Fruit fly (Drosophila melanogaster): ENCODE data around the gene CASK.

The CASK gene

DNA sequence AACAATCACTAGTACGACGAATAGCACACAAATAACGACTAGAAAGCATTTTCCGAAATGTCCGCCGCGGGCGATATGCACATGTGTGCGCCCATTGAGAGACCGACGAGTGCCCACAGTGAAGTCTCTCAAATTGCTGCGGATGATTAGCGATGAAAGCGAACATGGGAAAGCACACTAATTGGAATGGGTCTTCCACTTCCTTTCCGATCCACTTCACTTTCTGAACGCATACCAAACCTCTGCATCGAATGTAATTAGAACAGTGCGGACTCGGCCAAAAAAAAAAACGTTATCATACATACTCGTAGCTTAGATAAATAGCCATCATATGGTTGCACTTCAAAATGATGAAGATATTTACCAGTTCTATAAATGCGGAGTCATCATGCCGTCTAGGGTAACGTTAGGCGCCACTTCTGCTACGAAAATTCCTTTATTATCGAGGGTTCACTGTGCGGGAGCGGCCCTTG lies 27.6 kb upstream of the CASK start (continued):
- TF ChIP-seq CG6808 (GFP tag; optimal IDR thresholded peaks at IDR 0.05) (peak; percentile 34), fd85E (GFP tag; optimal IDR thresholded peaks at IDR 0.05) (no peak), acj6 (GFP tag; optimal IDR thresholded peaks at IDR 0.05) (no peak), achi (GFP tag; optimal IDR thresholded peaks at IDR 0.05) (peak; percentile 56), Hr38 (GFP tag; optimal IDR thresholded peaks at IDR 0.05) (no peak), svp (GFP tag) (peak; percentile 71), dsx (GFP tag; optimal IDR thresholded peaks at IDR 0.05; ENCODE audit: poor library complexity, severe bottlenecking) (no peak), salr (GFP tag; optimal IDR thresholded peaks at IDR 0.05) (peak in 1 of 2 experiments; percentile 55), CG6163 (GFP tag; IDR thresholded peaks at IDR 0.05) (0 out of 3 replicates have a peak, but pooled peaks have one; percentile 45), dac (GFP tag; optimal IDR thresholded peaks at IDR 0.05) (peak; percentile 9), Sox14 (GFP tag; optimal IDR thresholded peaks at IDR 0.05) (peak; percentile 58), topi (GFP tag; optimal IDR thresholded peaks at IDR 0.05) (peak; percentile 10), Met (GFP tag; optimal IDR thresholded peaks at IDR 0.05) (peak; percentile 13), Gug (GFP tag; IDR thresholded peaks at IDR 0.05) (0 out of 2 replicates have a peak, but pooled peaks have one; percentile 48), Lpt (GFP tag; optimal IDR thresholded peaks at IDR 0.05) (no peak), Eip78C (GFP tag) (peak; percentile 74), OdsH (GFP tag; optimal IDR thresholded peaks at IDR 0.05) (peak; percentile 28), CG15336 (GFP tag; IDR thresholded peaks at IDR 0.05) (peak; percentile 53), CG32006 (GFP tag; optimal IDR thresholded peaks at IDR 0.05) (peak; percentile 73)

DNA sequence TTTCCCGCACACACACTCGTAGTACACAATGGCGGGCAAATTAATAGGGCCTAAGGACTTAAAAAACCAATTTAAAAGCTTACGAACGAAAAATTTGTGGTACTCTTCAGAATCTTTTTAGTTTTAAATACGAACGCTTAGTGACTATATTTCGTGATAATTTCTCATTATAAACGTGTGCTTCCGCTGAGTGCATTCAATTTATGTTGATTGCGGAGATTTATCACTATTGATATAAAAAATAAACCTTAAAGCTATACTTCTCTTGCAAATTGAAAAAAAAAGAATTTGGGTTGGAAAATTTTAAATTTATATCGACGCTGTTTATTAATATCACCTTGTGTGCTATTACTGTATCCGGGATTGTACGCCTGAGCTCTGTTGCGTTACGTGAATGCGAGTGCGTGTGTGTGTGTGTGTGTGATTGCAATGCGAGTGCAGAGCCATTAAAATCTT lies 26.5 kb upstream of the CASK start:
- TF ChIP-seq esn (GFP tag; optimal IDR thresholded peaks at IDR 0.05): peak; percentile 98
- peak; percentile 17 for TF ChIP-seq Hr38 (GFP tag; optimal IDR thresholded peaks at IDR 0.05)
- peak; percentile 88 for TF ChIP-seq eg (GFP tag; IDR thresholded peaks at IDR 0.05)
- TF ChIP-seq Blimp-1 (GFP tag; optimal IDR thresholded peaks at IDR 0.05): peak; percentile 91
- peak; percentile 93 for TF ChIP-seq vri (GFP tag; optimal IDR thresholded peaks at IDR 0.05)
- peak; percentile 95 for TF ChIP-seq Hr4 (GFP tag; optimal IDR thresholded peaks at IDR 0.05)
- peak; percentile 47 to 97 for TF ChIP-seq salr (GFP tag; optimal IDR thresholded peaks at IDR 0.05)
- peak; percentile 94 for TF ChIP-seq CG10631 (GFP tag; optimal IDR thresholded peaks at IDR 0.05)
- TF ChIP-seq Gug (GFP tag; IDR thresholded peaks at IDR 0.05): peak; percentile 88
- peak; percentile 94 for TF ChIP-seq fd59A (GFP tag; optimal IDR thresholded peaks at IDR 0.05)
- TF ChIP-seq fd85E (GFP tag; optimal IDR thresholded peaks at IDR 0.05): peak; percentile 80
- TF ChIP-seq cyc (GFP tag; optimal IDR thresholded peaks at IDR 0.05): peak; percentile 94
- TF ChIP-seq Sox15 (GFP tag; optimal IDR thresholded peaks at IDR 0.05): peak; percentile 93
- TF ChIP-seq pdm3 (GFP tag; optimal IDR thresholded peaks at IDR 0.05): peak; percentile 95
- TF ChIP-seq Hr39 (GFP tag; optimal IDR thresholded peaks at IDR 0.05): peak; percentile 96
- peak; percentile 96 for TF ChIP-seq CG6808 (GFP tag; optimal IDR thresholded peaks at IDR 0.05)
- TF ChIP-seq CG6276 (GFP tag; optimal IDR thresholded peaks at IDR 0.05): peak; percentile 95
- TF ChIP-seq spab (GFP tag; optimal IDR thresholded peaks at IDR 0.05): peak; percentile 96
- peak; percentile 91 for TF ChIP-seq Eip93F (GFP tag; optimal IDR thresholded peaks at IDR 0.05)
- peak; percentile 97 for TF ChIP-seq CG6792 (GFP tag; optimal IDR thresholded peaks at IDR 0.05)
- TF ChIP-seq CG8632 (GFP tag; optimal IDR thresholded peaks at IDR 0.05): peak; percentile 94
- peak; percentile 91 for TF ChIP-seq Ets96B (tag; optimal IDR thresholded peaks at IDR 0.05)
- TF ChIP-seq lz (GFP tag; optimal IDR thresholded peaks at IDR 0.05): peak; percentile 98
- TF ChIP-seq CG6163 (GFP tag; IDR thresholded peaks at IDR 0.05): peak; percentile 86
- peak; percentile 85 for TF ChIP-seq dac (GFP tag; optimal IDR thresholded peaks at IDR 0.05)
- TF ChIP-seq ss (GFP tag; optimal IDR thresholded peaks at IDR 0.05): peak; percentile 95
- peak; percentile 96 for TF ChIP-seq CG31627 (GFP tag; optimal IDR thresholded peaks at IDR 0.05)
- peak; percentile 100 for TF ChIP-seq Eip78C (GFP tag)
- TF ChIP-seq svp (GFP tag): peak; percentile 98
- TF ChIP-seq CG7368 (GFP tag; optimal IDR thresholded peaks at IDR 0.05): peak; percentile 87
- TF ChIP-seq Ets21C (GFP tag; optimal IDR thresholded peaks at IDR 0.05): peak; percentile 93
- peak; percentile 94 for TF ChIP-seq CG11762 (GFP tag; optimal IDR thresholded peaks at IDR 0.05; ENCODE audit: insufficient read depth)
- TF ChIP-seq CG3919 (GFP tag; optimal IDR thresholded peaks at IDR 0.05): peak; percentile 96
- peak; percentile 83 for TF ChIP-seq CG11294 (GFP tag; IDR thresholded peaks at IDR 0.05)
- TF ChIP-seq CG1621 (tag; optimal IDR thresholded peaks at IDR 0.05): peak; percentile 78
- TF ChIP-seq CG32006 (GFP tag; optimal IDR thresholded peaks at IDR 0.05): peak; percentile 98
- peak; percentile 96 for TF ChIP-seq acj6 (GFP tag; optimal IDR thresholded peaks at IDR 0.05)
- TF ChIP-seq CG8119 (GFP tag; IDR thresholded peaks at IDR 0.05): peak; percentile 94
- TF ChIP-seq CG9139 (GFP tag; optimal IDR thresholded peaks at IDR 0.05): peak; percentile 85
- peak; percentile 91 for TF ChIP-seq CG3032 (tag; optimal IDR thresholded peaks at IDR 0.05)

Data from whole organism, prepupa.